Fruit fly (Drosophila melanogaster) ovary, adult (tissue): ENCODE results near the gene CG13856.

Experiments
- CG17801 ChIP-seq: fragments of 200-800 bp; optimal IDR thresholded peaks from 2 replicates; lab custom pipeline; 2019; ENCODE audit warnings: missing biosample characterization, mild to moderate bottlenecking, missing genetic modification characterization, moderate library complexity; ENCODE audit not compliant: partially characterized antibody

Gene CG13856

dm6 chr3R:22423996-22424395, 21.5 kb downstream of the CG13856 start:
- TF ChIP-seq CG17801 (GFP tag; lab: Kevin White, UChicago), result no peak

- TF ChIP-seq CG17801 (GFP tag; lab: Kevin White, UChicago), result peak; percentile 57
These were observed 22.2 kb downstream of the CG13856 start, which contains the start of gene pinta for dm6 chr3R:22424602-22425190. Gene pinta (minus strand): TSS chr3R:22424929.

- no peak for TF ChIP-seq CG17801 (GFP tag; lab: Kevin White, UChicago)
These were observed 29.8 kb downstream of the CG13856 start for dm6 chr3R:22432200-22432804.

DNA sequence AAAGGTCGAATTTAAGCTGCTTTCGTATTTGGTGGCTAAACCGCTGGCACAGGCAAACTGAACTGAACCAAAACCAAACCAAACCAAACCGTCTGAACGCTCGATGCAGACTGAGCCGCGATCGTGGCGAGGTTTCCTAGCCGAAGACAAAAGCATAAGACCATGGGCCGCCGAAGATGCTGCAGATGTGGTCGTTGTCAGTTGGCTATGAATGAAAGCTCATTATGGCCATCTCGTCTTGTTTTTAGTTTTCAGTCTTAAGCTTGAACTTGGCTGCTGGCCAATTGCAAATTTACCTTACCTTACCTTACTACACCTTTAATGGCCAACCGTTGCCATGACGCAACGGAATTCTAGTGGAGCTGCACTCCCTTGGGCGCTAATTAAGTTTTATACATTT, 33.6 kb downstream of the CG13856 start, which contains the start of gene CG13847:
Gene CG13847 (minus strand): TSS at position 101 of the 400 bp plus-strand sequence.
- no peak for TF ChIP-seq CG17801 (GFP tag; lab: Kevin White, UChicago)

dm6 chr3R:22438301-22438700, 35.8 kb downstream of the CG13856 start:
- TF ChIP-seq CG17801 (GFP tag; lab: Kevin White, UChicago), result no peak

DNA sequence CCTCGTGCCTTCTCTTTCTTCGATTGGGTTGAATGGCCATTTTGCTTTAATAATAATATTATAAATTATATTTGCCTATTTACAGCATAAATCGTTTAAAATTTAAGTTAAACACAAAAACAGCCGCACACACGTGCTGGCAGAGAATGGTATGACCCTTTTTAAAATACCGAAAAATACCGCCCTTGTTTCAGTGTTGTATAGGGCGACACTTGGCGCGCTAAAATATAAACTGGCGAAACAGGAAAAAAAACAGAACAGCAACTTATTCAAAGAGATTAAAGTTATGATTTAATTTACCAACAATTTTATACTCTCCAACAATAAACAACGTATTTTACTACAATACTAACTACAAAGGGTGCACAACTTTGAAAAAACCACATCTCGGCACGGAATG, 44.0 kb downstream of the CG13856 start, which contains the start of gene CG12499:
Gene CG12499 (minus strand): TSS at position 95 of the 400 bp plus-strand sequence.
- no peak for TF ChIP-seq CG17801 (GFP tag; lab: Kevin White, UChicago)

DNA sequence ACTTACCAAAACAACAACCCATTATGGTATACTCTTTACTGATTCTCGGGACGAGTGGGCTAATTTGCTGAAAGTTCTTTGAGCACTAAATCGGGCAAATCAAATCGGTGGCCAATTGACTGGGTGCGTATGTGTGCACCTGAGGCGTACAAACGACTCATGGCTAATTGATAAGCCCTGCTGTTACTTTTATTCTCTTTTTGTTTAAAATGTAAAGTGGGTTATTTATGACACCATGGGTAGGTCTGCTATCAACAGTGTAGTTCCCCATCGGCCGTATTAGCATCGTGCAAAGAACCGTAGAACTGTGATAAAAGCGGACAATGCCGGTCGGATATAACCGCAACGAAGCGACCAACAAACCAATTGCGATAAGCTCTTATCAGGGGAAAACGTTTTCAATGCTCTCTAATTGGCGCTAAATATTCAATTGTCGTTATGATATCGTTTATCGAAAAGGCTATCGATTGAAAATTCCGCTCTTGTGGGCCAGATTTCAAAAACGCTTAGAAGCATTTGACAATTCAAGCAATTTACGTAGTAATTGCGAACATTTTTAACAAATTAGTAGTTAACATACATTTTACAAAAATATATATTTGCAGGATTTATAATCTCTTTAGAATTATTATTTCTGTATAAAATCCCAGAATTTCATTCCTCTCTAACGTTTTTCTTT, 44.9 kb downstream of the CG13856 start, which contains the start of gene CG34288:
Gene CG34288 (minus strand): TSS at position 69 of the 679 bp plus-strand sequence.
- TF ChIP-seq CG17801 (GFP tag; lab: Kevin White, UChicago), result no peak

DNA sequence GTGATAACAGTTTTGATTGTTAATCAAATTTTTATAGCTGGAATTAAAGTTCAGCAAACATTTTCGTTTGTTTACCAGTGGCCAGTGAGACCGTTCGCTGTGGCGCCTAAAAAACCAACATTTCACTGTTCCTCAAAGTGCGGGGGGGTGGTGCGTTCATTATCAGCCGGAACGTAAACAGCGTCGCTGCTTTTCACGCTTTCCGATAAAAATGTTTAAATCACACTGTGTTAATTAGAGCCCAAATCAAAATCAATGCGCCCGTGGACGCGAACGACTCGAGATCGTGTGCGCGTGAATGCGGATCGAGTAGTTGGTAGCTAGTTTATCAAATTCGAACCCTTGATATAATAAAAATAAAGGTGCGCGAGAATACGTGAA, 45.4 kb downstream of the CG13856 start, which contains the start of gene CG34376:
Gene CG34376 (plus strand): TSS at position 226 of the 381 bp plus-strand sequence.
- peak; percentile 22 for TF ChIP-seq CG17801 (GFP tag; lab: Kevin White, UChicago)

DNA sequence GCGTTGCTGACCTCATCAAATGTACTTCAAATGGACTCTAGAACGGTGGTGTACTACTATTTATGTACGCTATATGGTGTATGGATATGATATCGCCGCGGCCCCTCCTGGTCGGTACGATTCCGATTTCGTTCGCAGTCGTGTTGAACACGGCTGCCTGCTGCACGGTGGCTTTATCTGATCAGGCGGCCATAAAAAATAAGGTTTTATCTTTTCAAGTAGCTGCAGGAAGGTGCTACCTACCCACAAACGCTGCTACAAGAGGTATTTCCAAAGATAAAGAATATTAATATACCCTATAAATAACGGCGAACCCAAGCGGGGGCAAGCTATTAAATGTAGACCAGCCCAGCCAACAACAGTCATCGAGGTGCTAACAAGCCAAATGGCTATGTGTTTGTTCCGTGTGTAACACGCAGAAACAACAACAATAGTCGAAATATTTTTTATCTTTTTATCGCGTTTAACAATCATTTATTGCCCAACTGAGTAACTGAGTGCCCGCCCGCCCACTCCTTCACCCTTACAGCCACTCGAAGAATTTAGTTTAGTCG, 47.5 kb downstream of the CG13856 start:
- no peak for TF ChIP-seq CG17801 (GFP tag; lab: Kevin White, UChicago)
